Worm (Caenorhabditis elegans): ENCODE measurements around the gene W02B12.16.

ce11 chrII:11455140-11455539 lies 21.2 kb downstream of the W02B12.16 start:
- no peak for TF ChIP-seq ces-1 (GFP tag; optimal IDR thresholded peaks at IDR 0.05)
- TF ChIP-seq ztf-7 (tag; optimal IDR thresholded peaks at IDR 0.05): no peak
- TF ChIP-seq nhr-237 (tag; optimal IDR thresholded peaks at IDR 0.05): no peak
- TF ChIP-seq Y105C5A.15 (GFP tag; IDR thresholded peaks at IDR 0.05): no peak
- TF ChIP-seq daf-19 (GFP tag; conservative IDR thresholded peaks at IDR 0.05): no peak
- no peak for TF ChIP-seq lin-13 (GFP tag; optimal IDR thresholded peaks at IDR 0.05)
- no peak for TF ChIP-seq spr-1 (tag; optimal IDR thresholded peaks at IDR 0.05)
- TF ChIP-seq nhr-77 (tag; optimal IDR thresholded peaks at IDR 0.05): no peak
- no peak for TF ChIP-seq pqm-1 (tag; optimal IDR thresholded peaks at IDR 0.05)
- no peak for TF ChIP-seq unc-62 (GFP tag; optimal IDR thresholded peaks at IDR 0.05 in 1 of 2)
- TF ChIP-seq unc-62 (tag; optimal IDR thresholded peaks at IDR 0.05): no peak
- no peak for TF ChIP-seq unc-39 (tag; optimal IDR thresholded peaks at IDR 0.05)
- TF ChIP-seq fkh-10 (GFP tag; optimal IDR thresholded peaks at IDR 0.05): no peak
- TF ChIP-seq vab-7 (GFP tag; IDR thresholded peaks at IDR 0.05): no peak
- no peak for TF ChIP-seq egl-27 (tag; optimal IDR thresholded peaks at IDR 0.05)
